Worm (Caenorhabditis elegans) whole organism, young adult: ENCODE data around the gene cest-6.

ENCODE experiments used
- B0019.2 ChIP-seq: fragments of 200-800 bp; sonication (Bioruptor generic); conservative IDR thresholded peaks from 2 replicates; pipeline ENCODE4 v1.3.6; 2022; ENCODE audit warnings: missing genetic modification reagents, missing genetic modification characterization, missing compliant biosample characterization
- B0035.1 ChIP-seq: sonication (generic microtip); optimal IDR thresholded peaks from 2 replicates; lab custom pipeline; 2016; ENCODE audit warnings: missing genetic modification characterization, mild to moderate bottlenecking, missing compliant biosample characterization, missing genotype, missing genetic modification reagents
- C06A6.2 ChIP-seq: fragments of 200-800 bp; sonication (Bioruptor generic); conservative IDR thresholded peaks from 2 replicates; pipeline ENCODE4 v1.3.6; 2022; ENCODE audit warnings: missing genetic modification characterization, missing compliant biosample characterization
- F22D6.2 ChIP-seq: sonication (generic microtip); optimal IDR thresholded peaks from 2 replicates; lab custom pipeline; 2016; ENCODE audit warnings: mild to moderate bottlenecking, missing genetic modification characterization, missing compliant biosample characterization
- F23B12.7 ChIP-seq: sonication (generic microtip); optimal IDR thresholded peaks from 2 replicates; lab custom pipeline; 2017; ENCODE audit warnings: missing genetic modification characterization, mild to moderate bottlenecking, missing compliant biosample characterization, antibody characterized with exemption, moderate library complexity; ENCODE audit not compliant: insufficient read depth
- F33H1.4 ChIP-seq: fragments of 200-800 bp; sonication (Bioruptor generic); IDR thresholded peaks from 2 replicates; pipeline ENCODE4 v1.3.6; 2022; ENCODE audit warnings: missing genetic modification reagents, missing genetic modification characterization, missing compliant biosample characterization
- F37B4.10 ChIP-seq: fragments of 200-800 bp; sonication (Bioruptor generic); IDR thresholded peaks from 2 replicates; pipeline ENCODE4 v1.3.6; 2022; ENCODE audit warnings: missing genetic modification characterization, missing compliant biosample characterization
- F49E8.2 ChIP-seq: sonication (generic microtip); optimal IDR thresholded peaks from 3 replicates; lab custom pipeline; 2017; ENCODE audit warnings: missing genetic modification characterization, mild to moderate bottlenecking, missing compliant biosample characterization, antibody characterized with exemption, moderate library complexity; ENCODE audit not compliant: insufficient read depth
- F55B11.4 ChIP-seq: sonication (generic microtip); optimal IDR thresholded peaks from 2 replicates; lab custom pipeline; 2016; ENCODE audit warnings: missing compliant biosample characterization, missing genetic modification characterization, borderline replicate concordance; ENCODE audit not compliant: insufficient read depth
- F57C9.4 ChIP-seq: sonication (generic microtip); optimal IDR thresholded peaks from 2 replicates; lab custom pipeline; 2017; ENCODE audit warnings: mild to moderate bottlenecking, missing genetic modification characterization, missing compliant biosample characterization
- K11D2.4 ChIP-seq: fragments of 200-800 bp; sonication (Bioruptor generic); IDR thresholded peaks from 2 replicates; pipeline ENCODE4 v1.3.6; 2022; ENCODE audit warnings: missing genetic modification reagents, missing genetic modification characterization, missing compliant biosample characterization
- Y53F4B.3 ChIP-seq: fragments of 200-800 bp; sonication (Bioruptor generic); IDR thresholded peaks from 2 replicates; pipeline ENCODE4 v1.3.6; 2022; ENCODE audit warnings: missing genetic modification reagents, missing genetic modification characterization, missing compliant biosample characterization
- Y53G8AR.9 ChIP-seq: fragments of 200-800 bp; sonication (Bioruptor generic); conservative IDR thresholded peaks from 2 replicates; pipeline ENCODE4 v1.3.6; 2022; ENCODE audit warnings: missing genetic modification reagents, missing genetic modification characterization, missing compliant biosample characterization
- Y56A3A.18 ChIP-seq: fragments of 200-800 bp; sonication (Bioruptor generic); IDR thresholded peaks from 2 replicates; pipeline ENCODE4 v1.3.6; 2022; ENCODE audit warnings: missing genetic modification reagents, missing genetic modification characterization, missing compliant biosample characterization
- Y79H2A.3 ChIP-seq: fragments of 200-800 bp; sonication (Bioruptor generic); conservative IDR thresholded peaks from 2 replicates; pipeline ENCODE4 v1.3.6; 2022; ENCODE audit warnings: missing genetic modification reagents, missing genetic modification characterization, missing compliant biosample characterization
- atf-7 ChIP-seq: sonication (generic microtip); optimal IDR thresholded peaks from 2 replicates; lab custom pipeline; 2017; ENCODE audit warnings: mild to moderate bottlenecking, missing genetic modification characterization, missing compliant biosample characterization
- bed-1 ChIP-seq: fragments of 200-800 bp; sonication (Bioruptor generic); IDR thresholded peaks from 2 replicates; pipeline ENCODE4 v1.3.6; 2022; ENCODE audit warnings: missing genetic modification reagents, missing genetic modification characterization, missing compliant biosample characterization
- ccch-3 ChIP-seq: fragments of 200-800 bp; sonication (Bioruptor generic); optimal IDR thresholded peaks from 2 replicates; lab custom pipeline; 2018; ENCODE audit warnings: mild to moderate bottlenecking, missing genetic modification characterization, missing compliant biosample characterization
- cebp-1 ChIP-seq, 2 experiments: fragments of 200-800 bp in 1 of 2; sonication (Bioruptor generic) in 1 of 2; sonication (generic microtip) in 1 of 2; IDR thresholded peaks in 1 of 2; optimal IDR thresholded peaks in 1 of 2; 2 replicates each; pipeline versions ENCODE4 v1.3.6 to Lab custom; 2017 to 2022; ENCODE audit warnings: missing compliant biosample characterization in 2 of 2, missing genetic modification characterization in 2 of 2, mild to moderate bottlenecking in 1 of 2, missing genetic modification reagents in 1 of 2, moderate library complexity in 1 of 2
- cebp-2 ChIP-seq: fragments of 200-800 bp; sonication (Bioruptor generic); IDR thresholded peaks from 2 replicates; pipeline ENCODE4 v1.3.6; 2022; ENCODE audit warnings: missing genetic modification characterization, missing compliant biosample characterization
- ceh-40 ChIP-seq: fragments of 200-800 bp; sonication (Bioruptor generic); IDR thresholded peaks from 2 replicates; pipeline ENCODE4 v1.3.6; 2022; ENCODE audit warnings: missing genetic modification characterization, missing compliant biosample characterization
- ceh-58 ChIP-seq: fragments of 200-800 bp; sonication (Bioruptor generic); IDR thresholded peaks from 2 replicates; pipeline ENCODE4 v1.3.6; 2022; ENCODE audit warnings: missing genetic modification characterization, missing compliant biosample characterization
- ceh-79 ChIP-seq: sonication (generic microtip); optimal IDR thresholded peaks from 2 replicates; lab custom pipeline; 2017; ENCODE audit warnings: mild to moderate bottlenecking, missing genetic modification characterization, missing compliant biosample characterization
- ceh-91 ChIP-seq: fragments of 200-800 bp; sonication (Bioruptor generic); IDR thresholded peaks from 2 replicates; pipeline ENCODE4 v1.3.6; 2022; ENCODE audit warnings: missing genetic modification reagents, missing genetic modification characterization, missing compliant biosample characterization
- dox-1 ChIP-seq: fragments of 200-800 bp; sonication (Bioruptor generic); IDR thresholded peaks from 2 replicates; pipeline ENCODE4 v1.3.6; 2022; ENCODE audit warnings: missing genetic modification reagents, missing genetic modification characterization, missing compliant biosample characterization
- efl-1 ChIP-seq: fragments of 150-350 bp; optimal IDR thresholded peaks from 2 replicates; lab custom pipeline; 2014; ENCODE audit warnings: missing biosample characterization, missing genetic modification reagents, missing genetic modification characterization
- egl-18 ChIP-seq: fragments of 200-800 bp; sonication (Bioruptor generic); IDR thresholded peaks from 2 replicates; pipeline ENCODE4 v1.3.6; 2022; ENCODE audit warnings: missing genetic modification reagents, missing genetic modification characterization, missing compliant biosample characterization
- hlh-12 ChIP-seq: sonication (generic microtip); optimal IDR thresholded peaks from 2 replicates; lab custom pipeline; 2016; ENCODE audit warnings: missing genetic modification characterization, missing compliant biosample characterization
- hlh-26 ChIP-seq: fragments of 200-800 bp; sonication (Bioruptor generic); conservative IDR thresholded peaks from 2 replicates; pipeline ENCODE4 v1.3.6; 2022; ENCODE audit warnings: missing genetic modification reagents, missing genetic modification characterization, missing compliant biosample characterization
- lin-40 ChIP-seq: sonication (generic microtip); optimal IDR thresholded peaks from 2 replicates; lab custom pipeline; 2016; ENCODE audit warnings: missing genetic modification characterization, mild to moderate bottlenecking, missing compliant biosample characterization, missing genotype, missing genetic modification reagents
- madf-6 ChIP-seq: fragments of 200-800 bp; sonication (Bioruptor generic); IDR thresholded peaks from 2 replicates; pipeline ENCODE4 v1.3.6; 2022; ENCODE audit warnings: missing genetic modification reagents, missing genetic modification characterization, missing compliant biosample characterization
- madf-8 ChIP-seq: fragments of 200-800 bp; sonication (Bioruptor generic); conservative IDR thresholded peaks from 2 replicates; pipeline ENCODE4 v1.3.6; 2022; ENCODE audit warnings: missing genetic modification reagents, missing genetic modification characterization, missing compliant biosample characterization
- mes-4 ChIP-seq: sonication (generic microtip); optimal IDR thresholded peaks from 2 replicates; lab custom pipeline; 2016; ENCODE audit warnings: missing genotype, missing genetic modification characterization, missing compliant biosample characterization
- nfya-2 ChIP-seq: fragments of 200-800 bp; sonication (Bioruptor generic); IDR thresholded peaks from 2 replicates; pipeline ENCODE4 v1.3.6; 2022; ENCODE audit warnings: missing genetic modification reagents, missing genetic modification characterization, missing compliant biosample characterization
- nfyb-1 ChIP-seq: fragments of 200-800 bp; sonication (Bioruptor generic); IDR thresholded peaks from 2 replicates; pipeline ENCODE4 v1.3.6; 2022; ENCODE audit warnings: missing genetic modification reagents, missing genetic modification characterization, missing compliant biosample characterization
- nhr-120 ChIP-seq: fragments of 200-800 bp; sonication (Bioruptor generic); IDR thresholded peaks from 2 replicates; pipeline ENCODE4 v1.3.6; 2022; ENCODE audit warnings: missing genetic modification characterization, missing compliant biosample characterization
- nhr-90 ChIP-seq: sonication (generic microtip); optimal IDR thresholded peaks from 2 replicates; lab custom pipeline; 2016; ENCODE audit warnings: missing genotype, mild to moderate bottlenecking, missing genetic modification characterization, missing compliant biosample characterization
- sdz-38 ChIP-seq: sonication (generic microtip); optimal IDR thresholded peaks from 2 replicates; lab custom pipeline; 2016; ENCODE audit warnings: missing genotype, missing genetic modification characterization, missing compliant biosample characterization
- sea-2 ChIP-seq: fragments of 200-800 bp; sonication (Bioruptor generic); IDR thresholded peaks from 2 replicates; pipeline ENCODE4 v1.3.6; 2022; ENCODE audit warnings: missing genetic modification characterization, missing compliant biosample characterization
- snpc-4 ChIP-seq, 5 experiments: fragments of 150-350 bp in 1 of 5; sonication (generic microtip) in 4 of 5; optimal IDR thresholded peaks; 2 replicates each; lab custom pipeline; 2014 to 2018; ENCODE audit warnings: missing genetic modification characterization in 5 of 5, missing biosample characterization in 3 of 5, antibody characterized with exemption in 2 of 5, mild to moderate bottlenecking in 2 of 5, missing compliant biosample characterization in 2 of 5, missing genotype in 2 of 5, moderate library complexity in 2 of 5, missing genetic modification reagents in 1 of 5
- xnd-1 ChIP-seq: sonication (generic microtip); optimal IDR thresholded peaks from 2 replicates; lab custom pipeline; 2016; ENCODE audit warnings: missing genotype, missing genetic modification reagents, missing genetic modification characterization, missing compliant biosample characterization
- ztf-28 ChIP-seq: fragments of 200-800 bp; sonication (Bioruptor generic); IDR thresholded peaks from 2 replicates; pipeline ENCODE4 v1.3.6; 2022; ENCODE audit warnings: missing genetic modification reagents, missing genetic modification characterization, missing compliant biosample characterization

The cest-6 gene

DNA sequence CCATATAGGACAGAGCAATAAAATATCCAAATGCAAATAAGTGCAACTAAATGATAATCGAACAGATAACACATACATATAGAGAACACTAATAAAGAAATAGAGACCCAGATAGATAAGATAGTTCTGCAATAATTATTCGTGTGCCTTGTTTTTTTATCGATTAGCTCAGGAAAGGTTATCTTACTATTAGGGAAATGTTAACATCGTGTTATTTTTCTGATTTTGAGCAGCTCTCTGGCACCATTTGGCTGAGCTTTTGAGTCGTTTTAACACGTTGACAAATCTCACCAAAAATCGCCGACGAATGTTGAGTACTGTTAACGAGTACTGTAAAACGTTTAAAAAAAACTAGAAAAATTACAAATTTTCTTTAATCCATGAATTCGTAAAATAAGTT lies at the start of gene cest-6:
cest-6 (minus strand) TSS at position 101 of the 400 bp plus-strand sequence.
- TF ChIP-seq hlh-12 (no peak), F22D6.2 (tag; lab: Kevin White, UChicago) (no peak), ztf-28 (GFP tag; lab: Robert Waterston, UW) (no peak), cebp-2 (GFP tag; lab: Robert Waterston, UW) (no peak), Y53G8AR.9 (no peak), F49E8.2 (no peak)

DNA sequence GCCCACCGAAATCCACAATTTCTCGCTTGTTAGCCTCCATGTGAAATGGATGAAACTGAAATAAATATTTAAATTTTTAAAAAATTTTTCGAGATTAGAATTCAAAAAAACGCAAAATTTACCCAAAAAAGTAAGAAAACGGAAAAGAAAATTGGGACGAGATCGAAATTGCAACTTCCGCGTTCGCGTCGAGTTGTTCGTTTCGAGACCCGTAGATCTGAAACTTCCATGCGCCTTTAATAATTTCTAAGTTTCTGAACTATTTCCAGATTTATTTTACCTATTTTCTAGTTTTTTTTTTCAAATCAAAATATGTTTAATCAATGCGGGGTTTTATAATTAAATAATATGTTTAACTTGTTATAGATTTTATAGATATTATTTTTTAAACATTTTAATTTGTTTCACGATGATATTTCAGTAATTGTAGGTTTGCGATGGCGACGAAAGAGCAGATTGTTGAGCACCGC lies 48.8 kb upstream of the cest-6 start, which contains the start of the genes pgl-1 and him-3:
pgl-1 (minus strand) TSS at position 230 of the 470 bp plus-strand sequence.
him-3 (plus strand) TSS at position 420 of the 470 bp plus-strand sequence.
- no peak for TF ChIP-seq dox-1 (GFP tag; lab: Robert Waterston, UW)
- peak; percentile 72 for TF ChIP-seq F33H1.4 (GFP tag; lab: Robert Waterston, UW)
- no peak for TF ChIP-seq ceh-40 (GFP tag; lab: Robert Waterston, UW)
- no peak for TF ChIP-seq nfyb-1 (GFP tag; lab: Robert Waterston, UW)
- TF ChIP-seq snpc-4 (GFP tag; optimal IDR thresholded peaks at IDR 0.05; lab: Kevin White, UChicago), result no peak
- TF ChIP-seq snpc-4 (tag; optimal IDR thresholded peaks at IDR 0.05; lab: Kevin White, UChicago), result peak in 2 of 4 experiments; percentile 9 to 17
- no peak for TF ChIP-seq F37B4.10
- peak; percentile 56 for TF ChIP-seq efl-1 (GFP tag; lab: Kevin White, UChicago)
- TF ChIP-seq madf-6 (GFP tag; lab: Robert Waterston, UW), result peak; percentile 52

DNA sequence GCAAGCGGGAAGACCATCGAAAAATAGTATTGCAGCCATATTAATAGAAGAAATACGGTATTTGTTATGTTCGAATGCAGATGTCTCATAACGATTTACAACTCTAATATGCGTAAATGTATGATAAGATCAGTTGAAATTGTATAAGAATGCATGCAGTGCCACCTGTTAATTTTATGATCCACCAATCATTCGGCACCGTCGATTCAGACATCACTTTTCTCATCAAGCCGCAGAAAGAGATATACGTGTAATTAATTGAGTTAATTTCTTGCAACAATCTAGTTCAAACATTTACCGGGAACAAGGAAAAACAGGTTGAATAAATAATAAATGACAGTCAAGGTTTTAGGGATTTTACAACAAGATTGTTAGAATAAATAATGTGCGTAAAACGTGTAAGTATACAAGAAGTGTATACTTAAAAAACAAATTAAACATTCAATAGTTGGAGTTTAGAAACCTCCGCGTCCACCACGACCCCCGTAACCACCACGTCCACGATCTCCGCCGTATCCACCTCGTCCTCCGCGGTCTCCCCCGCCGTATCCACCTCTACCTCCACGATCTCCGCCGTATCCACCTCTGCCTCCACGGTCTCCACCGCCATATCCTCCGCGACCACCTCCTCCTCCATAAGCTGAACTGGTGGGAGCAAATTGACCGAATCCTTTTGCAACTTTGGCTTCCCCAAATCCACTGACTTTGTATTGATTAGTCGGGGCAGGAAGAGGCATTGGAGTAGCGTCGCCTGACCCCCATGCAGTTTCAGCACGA lies 46.0 kb upstream of the cest-6 start:
- TF ChIP-seq sdz-38 (tag; lab: Kevin White, UChicago), result no peak
- TF ChIP-seq ceh-79 (tag; lab: Kevin White, UChicago), result no peak
- TF ChIP-seq atf-7, result no peak
- TF ChIP-seq snpc-4 (GFP tag; optimal IDR thresholded peaks at IDR 0.05; lab: Kevin White, UChicago), result peak; percentile 46
- TF ChIP-seq snpc-4 (tag; optimal IDR thresholded peaks at IDR 0.05; lab: Kevin White, UChicago), result peak in 2 of 4 experiments; percentile 75 to 76
- TF ChIP-seq F49E8.2, result peak; percentile 82
- TF ChIP-seq B0035.1 (tag; lab: Kevin White, UChicago), result no peak
- no peak for TF ChIP-seq madf-8
- no peak for TF ChIP-seq F23B12.7 (tag; lab: Kevin White, UChicago)
- TF ChIP-seq K11D2.4 (GFP tag; lab: Robert Waterston, UW), result no peak
- peak; percentile 78; the same call in 1 of the 2 replicates for TF ChIP-seq egl-18 (GFP tag; lab: Robert Waterston, UW)
- no peak for TF ChIP-seq F57C9.4 (tag; lab: Kevin White, UChicago)
- TF ChIP-seq B0019.2, result no peak
- no peak for TF ChIP-seq Y79H2A.3
- no peak for TF ChIP-seq C06A6.2
- TF ChIP-seq sea-2 (GFP tag; lab: Robert Waterston, UW), result no peak
- TF ChIP-seq ccch-3, result no peak
- no peak for TF ChIP-seq F55B11.4 (tag; lab: Kevin White, UChicago)
- TF ChIP-seq lin-40, result no peak
- TF ChIP-seq F22D6.2 (tag; lab: Kevin White, UChicago), result no peak
- TF ChIP-seq ceh-91 (GFP tag; lab: Robert Waterston, UW), result no peak
- TF ChIP-seq ceh-58, result 0 out of 2 replicates have a peak, but pooled peaks have one; percentile 66
- no peak for TF ChIP-seq cebp-1 (GFP tag; IDR thresholded peaks at IDR 0.05; lab: Robert Waterston, UW)
- no peak for TF ChIP-seq cebp-1 (tag; optimal IDR thresholded peaks at IDR 0.05; lab: Kevin White, UChicago)
- no peak for TF ChIP-seq hlh-26
- TF ChIP-seq mes-4, result no peak
- peak; percentile 86; the same call in 1 of the 2 replicates for TF ChIP-seq Y56A3A.18 (GFP tag; lab: Robert Waterston, UW)
- no peak for TF ChIP-seq Y53F4B.3 (GFP tag; lab: Robert Waterston, UW)
- 0 out of 2 replicates have a peak, but pooled peaks have one; percentile 5 for TF ChIP-seq nhr-120 (GFP tag; lab: Robert Waterston, UW)
- no peak for TF ChIP-seq nhr-90 (tag; lab: Kevin White, UChicago)
- TF ChIP-seq ztf-28 (GFP tag; lab: Robert Waterston, UW), result no peak
- TF ChIP-seq bed-1 (GFP tag; lab: Robert Waterston, UW), result no peak
- TF ChIP-seq xnd-1, result no peak
- no peak for TF ChIP-seq nfya-2 (GFP tag; lab: Robert Waterston, UW)
